Worm (Caenorhabditis elegans) whole organism, L1 larva: Measurements from ENCODE around the gene pid-1.
A peak's percentile ranks its signal among the peaks of the same experiment; 100 is the strongest.

ENCODE experiments used
- C04F5.9 ChIP-seq: sonication (generic microtip); optimal IDR thresholded peaks from 2 replicates; lab custom pipeline; 2016; ENCODE audit warnings: missing genetic modification characterization, missing compliant biosample characterization
- C16A3.4 ChIP-seq: fragments of 150-350 bp; optimal IDR thresholded peaks from 2 replicates; lab custom pipeline; 2014; ENCODE audit warnings: missing biosample characterization, missing genetic modification characterization
- F16B12.6 ChIP-seq: fragments of 150-350 bp; optimal IDR thresholded peaks from 2 replicates; lab custom pipeline; 2014; ENCODE audit warnings: missing biosample characterization, missing genetic modification characterization
- Y116A8C.19 ChIP-seq: sonication (generic microtip); optimal IDR thresholded peaks from 2 replicates; lab custom pipeline; 2016; ENCODE audit warnings: missing compliant biosample characterization, missing genetic modification characterization, borderline replicate concordance
- alr-1 ChIP-seq: fragments of 200-800 bp; sonication (Bioruptor generic); optimal IDR thresholded peaks from 2 replicates; lab custom pipeline; 2018; ENCODE audit warnings: borderline replicate concordance, mild to moderate bottlenecking, missing genetic modification characterization, missing compliant biosample characterization
- ama-1 ChIP-seq: fragments of 150-350 bp; optimal IDR thresholded peaks from 2 replicates; lab custom pipeline; 2014
- blmp-1 ChIP-seq: fragments of 150-350 bp; optimal IDR thresholded peaks from 2 replicates; lab custom pipeline; 2014; ENCODE audit warnings: missing biosample characterization, missing genetic modification characterization
- ceh-82 ChIP-seq, 3 experiments: fragments of 150-350 bp in 1 of 3; sonication (generic microtip) in 2 of 3; optimal IDR thresholded peaks; 2 replicates each; lab custom pipeline; 2014 to 2017; ENCODE audit warnings: missing biosample characterization in 3 of 3, missing genetic modification characterization in 3 of 3
- dpl-1 ChIP-seq, 3 experiments: fragments of 150-350 bp in 2 of 3; sonication (generic microtip) in 1 of 3; optimal IDR thresholded peaks; 2 replicates each; lab custom pipeline; 2014 to 2017; ENCODE audit warnings: missing biosample characterization in 3 of 3, missing genetic modification characterization in 3 of 3, missing genetic modification reagents in 3 of 3
- efl-1 ChIP-seq, 4 experiments: fragments of 150-350 bp; optimal IDR thresholded peaks in 3 of 4; peaks in 1 of 4; 1 replicate in 1 of 4; 2 replicates in 3 of 4; lab custom pipeline; 2014; ENCODE audit warnings: missing biosample characterization in 2 of 4, missing genetic modification characterization in 2 of 4, missing genetic modification reagents in 2 of 4
- elt-2 ChIP-seq: sonication (generic microtip); optimal IDR thresholded peaks from 2 replicates; lab custom pipeline; 2016; ENCODE audit warnings: missing genetic modification characterization, mild to moderate bottlenecking, inconsistent platforms, missing compliant biosample characterization, missing genetic modification reagents
- elt-3 ChIP-seq, 6 experiments: fragments of 150-350 bp in 1 of 6; sonication (generic microtip); optimal IDR thresholded peaks; 2 replicates each; lab custom pipeline; 2017 to 2018; ENCODE audit warnings: missing biosample characterization in 6 of 6, missing genetic modification characterization in 6 of 6, inconsistent platforms in 1 of 6
- fkh-4 ChIP-seq: sonication (generic microtip); optimal IDR thresholded peaks from 2 replicates; lab custom pipeline; 2016; ENCODE audit warnings: missing compliant biosample characterization, missing genetic modification characterization, borderline replicate concordance
- fkh-8 ChIP-seq: sonication (generic microtip); optimal IDR thresholded peaks from 2 replicates; lab custom pipeline; 2016; ENCODE audit warnings: mild to moderate bottlenecking, missing genetic modification characterization, missing compliant biosample characterization
- grh-1 ChIP-seq: fragments of 200-800 bp; sonication (Bioruptor generic); IDR thresholded peaks from 2 replicates; pipeline ENCODE4 v1.3.6; 2022; ENCODE audit warnings: missing genetic modification reagents, missing genetic modification characterization, missing compliant biosample characterization
- irx-1 ChIP-seq: sonication (generic microtip); optimal IDR thresholded peaks from 2 replicates; lab custom pipeline; 2016; ENCODE audit warnings: missing genetic modification characterization, missing compliant biosample characterization
- jun-1 ChIP-seq: fragments of 150-350 bp; optimal IDR thresholded peaks from 2 replicates; lab custom pipeline; 2014; ENCODE audit warnings: missing biosample characterization, missing genetic modification reagents, missing genetic modification characterization
- lin-35 ChIP-seq, 2 experiments: fragments of 150-350 bp; optimal IDR thresholded peaks; 2 replicates each; lab custom pipeline; 2014; ENCODE audit warnings: missing biosample characterization in 2 of 2, missing genetic modification characterization in 2 of 2, missing genetic modification reagents in 2 of 2
- lsy-2 ChIP-seq, 2 experiments: fragments of 150-350 bp; optimal IDR thresholded peaks; 2 replicates each; lab custom pipeline; 2014; ENCODE audit warnings: missing biosample characterization in 2 of 2, missing genetic modification characterization in 2 of 2
- mdl-1 ChIP-seq, 2 experiments: fragments of 150-350 bp; optimal IDR thresholded peaks; 2 replicates each; lab custom pipeline; 2014 to 2017; ENCODE audit warnings: missing biosample characterization in 2 of 2, missing genetic modification characterization in 2 of 2, inconsistent platforms in 1 of 2
- mep-1 ChIP-seq: fragments of 150-350 bp; optimal IDR thresholded peaks from 2 replicates; lab custom pipeline; 2014; ENCODE audit warnings: missing biosample characterization, missing genetic modification characterization
- nhr-11 ChIP-seq: fragments of 150-350 bp; optimal IDR thresholded peaks from 2 replicates; lab custom pipeline; 2014; ENCODE audit warnings: missing biosample characterization, missing genetic modification characterization
- nhr-12 ChIP-seq: sonication (generic microtip); optimal IDR thresholded peaks from 2 replicates; lab custom pipeline; 2017; ENCODE audit warnings: missing biosample characterization, missing genetic modification characterization
- nhr-20 ChIP-seq: sonication (generic microtip); optimal IDR thresholded peaks from 2 replicates; lab custom pipeline; 2016; ENCODE audit warnings: mild to moderate bottlenecking, missing genetic modification characterization, missing compliant biosample characterization
- nhr-237 ChIP-seq: fragments of 150-350 bp; optimal IDR thresholded peaks from 2 replicates; lab custom pipeline; 2014; ENCODE audit warnings: missing biosample characterization, missing genetic modification characterization
- nhr-28 ChIP-seq: fragments of 150-350 bp; optimal IDR thresholded peaks from 2 replicates; lab custom pipeline; 2014; ENCODE audit warnings: missing biosample characterization, missing genetic modification characterization
- nhr-47 ChIP-seq: sonication (generic microtip); optimal IDR thresholded peaks from 2 replicates; lab custom pipeline; 2016; ENCODE audit warnings: mild to moderate bottlenecking, missing genetic modification characterization, moderate library complexity, missing compliant biosample characterization
- nhr-90 ChIP-seq: sonication (generic microtip); optimal IDR thresholded peaks from 2 replicates; lab custom pipeline; 2016; ENCODE audit warnings: mild to moderate bottlenecking, missing genetic modification characterization, missing compliant biosample characterization; ENCODE audit not compliant: poor library complexity
- pag-3 ChIP-seq: sonication (generic microtip); optimal IDR thresholded peaks from 2 replicates; lab custom pipeline; 2017; ENCODE audit warnings: missing genetic modification characterization, mild to moderate bottlenecking, missing compliant biosample characterization, antibody characterized with exemption, borderline replicate concordance; ENCODE audit not compliant: insufficient read depth
- rnt-1 ChIP-seq: sonication (generic microtip); optimal IDR thresholded peaks from 2 replicates; lab custom pipeline; 2016; ENCODE audit warnings: mild to moderate bottlenecking, missing genetic modification characterization, moderate library complexity, missing compliant biosample characterization
- skn-1 ChIP-seq: fragments of 150-350 bp; optimal IDR thresholded peaks from 2 replicates; lab custom pipeline; 2014; ENCODE audit warnings: missing biosample characterization, missing genetic modification characterization
- snpc-4 ChIP-seq: fragments of 150-350 bp; optimal IDR thresholded peaks from 2 replicates; lab custom pipeline; 2014; ENCODE audit warnings: missing biosample characterization, missing genetic modification characterization
- snu-23 ChIP-seq: sonication (generic microtip); optimal IDR thresholded peaks from 2 replicates; lab custom pipeline; 2016; ENCODE audit warnings: missing genetic modification characterization, missing compliant biosample characterization
- swsn-7 ChIP-seq: sonication (generic microtip); optimal IDR thresholded peaks from 2 replicates; lab custom pipeline; 2016; ENCODE audit warnings: missing genetic modification characterization, missing compliant biosample characterization
- unc-130 ChIP-seq: fragments of 150-350 bp; optimal IDR thresholded peaks from 2 replicates; lab custom pipeline; 2017; ENCODE audit warnings: missing biosample characterization, missing genetic modification characterization, inconsistent platforms
- unc-62 ChIP-seq: fragments of 150-350 bp; optimal IDR thresholded peaks from 2 replicates; lab custom pipeline; 2014; ENCODE audit warnings: missing biosample characterization, missing genetic modification reagents, missing genetic modification characterization
- unc-86 ChIP-seq: sonication (generic microtip); optimal IDR thresholded peaks from 2 replicates; lab custom pipeline; 2016; ENCODE audit warnings: missing genetic modification characterization, missing compliant biosample characterization
- vab-15 ChIP-seq: sonication (generic microtip); optimal IDR thresholded peaks from 2 replicates; lab custom pipeline; 2017; ENCODE audit warnings: missing genotype, mild to moderate bottlenecking, missing genetic modification characterization, missing compliant biosample characterization
- xbp-1 ChIP-seq: sonication (generic microtip); optimal IDR thresholded peaks from 2 replicates; lab custom pipeline; 2016; ENCODE audit warnings: missing genetic modification characterization, missing compliant biosample characterization
- ztf-11 ChIP-seq, 2 experiments: sonication (generic microtip); optimal IDR thresholded peaks; 2 replicates each; lab custom pipeline; 2016 to 2017; ENCODE audit warnings: missing genetic modification characterization in 2 of 2, missing biosample characterization in 1 of 2, missing compliant biosample characterization in 1 of 2

The pid-1 gene

DNA sequence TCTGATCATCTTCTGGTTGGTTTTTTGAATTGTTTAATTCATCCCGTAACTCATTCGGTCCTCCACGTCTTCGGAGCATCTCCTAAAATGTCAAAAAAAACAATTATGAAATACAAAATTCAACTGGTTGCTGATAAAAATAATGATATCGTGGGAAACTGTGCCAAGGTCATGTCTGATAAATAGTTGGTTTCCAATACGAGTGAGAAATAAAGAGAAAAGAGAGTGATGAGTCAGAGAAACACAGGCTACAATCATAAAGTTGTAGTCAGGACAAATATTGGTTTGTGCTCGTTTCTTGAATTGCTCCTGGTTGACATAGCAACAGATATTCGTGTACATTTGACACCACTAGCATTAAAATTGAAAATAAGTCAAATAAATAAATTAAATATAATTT lies 14.8 kb upstream of the pid-1 start, which contains the start of gene B0495.7:
B0495.7 (minus strand) TSS at position 82 of the 400 bp plus-strand sequence.
- no peak for TF ChIP-seq fkh-8
- TF ChIP-seq grh-1 (GFP tag; lab: Robert Waterston, UW) = no peak
- no peak for TF ChIP-seq elt-3 (tag; optimal IDR thresholded peaks at IDR 0.05; lab: Kevin White, UChicago)
- TF ChIP-seq efl-1 (optimal IDR thresholded peaks at IDR 0.05; lab: Kevin White, UChicago) = no peak
- peak in 1 of 2 experiments; percentile 56 for TF ChIP-seq efl-1 (GFP tag; optimal IDR thresholded peaks at IDR 0.05 in 1 of 2; lab: Kevin White, UChicago)
- TF ChIP-seq pag-3 (tag; lab: Kevin White, UChicago) = no peak
- TF ChIP-seq jun-1 (tag; lab: Kevin White, UChicago) = no peak
- TF ChIP-seq elt-2 (tag; lab: Kevin White, UChicago) = peak; percentile 17
- no peak for TF ChIP-seq nhr-20

DNA sequence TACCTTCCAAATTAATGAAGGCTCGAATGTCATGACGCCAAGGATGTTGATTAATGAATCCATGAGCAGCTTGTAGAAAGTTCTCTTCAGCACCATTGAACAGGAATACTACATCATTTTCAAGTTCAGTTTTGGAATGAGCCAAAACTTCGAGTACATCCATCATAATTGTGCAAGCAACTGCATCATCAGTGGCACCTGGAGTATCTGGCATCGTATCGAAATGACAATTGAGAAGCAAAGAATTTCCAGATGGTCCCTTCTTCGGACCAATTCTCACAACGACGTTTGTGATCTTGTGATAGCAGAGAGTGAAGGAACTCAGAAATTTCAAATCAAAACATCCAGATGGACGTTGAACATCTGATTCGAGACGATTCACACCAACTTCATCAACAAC lies 14.0 kb upstream of the pid-1 start:
- TF ChIP-seq rnt-1 (tag; lab: Kevin White, UChicago) (no peak), dpl-1 (GFP tag; optimal IDR thresholded peaks at IDR 0.05; lab: Kevin White, UChicago) (no peak), mep-1 (tag; lab: Kevin White, UChicago) (no peak), pag-3 (tag; lab: Kevin White, UChicago) (no peak), ztf-11 (tag; optimal IDR thresholded peaks at IDR 0.05; lab: Kevin White, UChicago) (no peak), nhr-12 (tag; lab: Kevin White, UChicago) (no peak), ama-1 (lab: Kevin White, UChicago) (no peak), lin-35 (GFP tag; optimal IDR thresholded peaks at IDR 0.05; lab: Kevin White, UChicago) (no peak), F16B12.6 (tag; lab: Kevin White, UChicago) (no peak), C04F5.9 (tag; lab: Kevin White, UChicago) (no peak), nhr-28 (tag; lab: Kevin White, UChicago) (no peak), grh-1 (GFP tag; lab: Robert Waterston, UW) (no peak), nhr-11 (tag; lab: Kevin White, UChicago) (no peak), elt-3 (tag; optimal IDR thresholded peaks at IDR 0.05; lab: Kevin White, UChicago) (no peak)

DNA sequence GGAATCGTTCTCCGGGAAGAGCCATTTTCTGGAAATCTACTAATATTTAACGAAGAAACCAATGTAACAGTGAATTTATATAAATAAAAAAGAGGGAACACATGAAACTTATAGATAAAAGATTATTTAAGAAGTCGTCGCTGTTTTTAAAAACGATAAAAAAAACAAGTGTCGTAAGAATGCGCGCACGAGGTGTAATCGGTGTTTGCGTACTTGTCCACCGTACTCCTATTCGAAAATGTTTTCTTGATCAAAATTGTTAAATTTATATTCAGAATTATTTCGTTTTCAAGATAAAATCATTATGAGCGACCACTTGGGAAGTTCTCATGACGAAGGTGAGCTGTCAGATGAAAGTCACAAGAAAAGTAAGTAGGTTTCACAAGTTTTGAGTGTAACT lies 8.7 kb upstream of the pid-1 start, which contains the start of the genes moa-2 and cdk-11.1:
moa-2 (minus strand) TSS at position 25 of the 400 bp plus-strand sequence.
cdk-11.1 (plus strand) TSS at position 227 of the 400 bp plus-strand sequence.
- TF ChIP-seq nhr-90 (tag; lab: Kevin White, UChicago) = no peak
- peak; percentile 5 to 37 for TF ChIP-seq efl-1 (optimal IDR thresholded peaks at IDR 0.05; lab: Kevin White, UChicago)
- peak in 1 of 2 experiments; percentile 38 for TF ChIP-seq efl-1 (GFP tag; optimal IDR thresholded peaks at IDR 0.05 in 1 of 2; lab: Kevin White, UChicago)
- no peak for TF ChIP-seq vab-15 (tag; lab: Kevin White, UChicago)
- peak; percentile 34 for TF ChIP-seq blmp-1
- no peak for TF ChIP-seq grh-1 (GFP tag; lab: Robert Waterston, UW)
- TF ChIP-seq lin-35 (GFP tag; optimal IDR thresholded peaks at IDR 0.05; lab: Kevin White, UChicago) = peak; percentile 33 to 50
- TF ChIP-seq unc-130 (tag; lab: Kevin White, UChicago) = peak; percentile 66
- peak; percentile 18 to 51 (median 30) for TF ChIP-seq dpl-1 (GFP tag; optimal IDR thresholded peaks at IDR 0.05; lab: Kevin White, UChicago)
- TF ChIP-seq lsy-2 (tag; optimal IDR thresholded peaks at IDR 0.05; lab: Kevin White, UChicago) = peak; percentile 88 to 98
- TF ChIP-seq C16A3.4 = peak; percentile 45
- no peak for TF ChIP-seq nhr-47 (tag; lab: Kevin White, UChicago)
- TF ChIP-seq F16B12.6 (tag; lab: Kevin White, UChicago) = peak; percentile 78
- TF ChIP-seq snu-23 = peak; percentile 14
- peak in 1 of 6 experiments; percentile 15 for TF ChIP-seq elt-3 (tag; optimal IDR thresholded peaks at IDR 0.05; lab: Kevin White, UChicago)
- peak; percentile 40 for TF ChIP-seq skn-1 (tag; lab: Kevin White, UChicago)
- no peak for TF ChIP-seq mdl-1 (tag; optimal IDR thresholded peaks at IDR 0.05; lab: Kevin White, UChicago)
- peak; percentile 53 for TF ChIP-seq mep-1 (tag; lab: Kevin White, UChicago)
- TF ChIP-seq ceh-82 (tag; optimal IDR thresholded peaks at IDR 0.05; lab: Kevin White, UChicago) = peak in 1 of 3 experiments; percentile 1
- TF ChIP-seq, all 84 proteins: peak for 13

DNA sequence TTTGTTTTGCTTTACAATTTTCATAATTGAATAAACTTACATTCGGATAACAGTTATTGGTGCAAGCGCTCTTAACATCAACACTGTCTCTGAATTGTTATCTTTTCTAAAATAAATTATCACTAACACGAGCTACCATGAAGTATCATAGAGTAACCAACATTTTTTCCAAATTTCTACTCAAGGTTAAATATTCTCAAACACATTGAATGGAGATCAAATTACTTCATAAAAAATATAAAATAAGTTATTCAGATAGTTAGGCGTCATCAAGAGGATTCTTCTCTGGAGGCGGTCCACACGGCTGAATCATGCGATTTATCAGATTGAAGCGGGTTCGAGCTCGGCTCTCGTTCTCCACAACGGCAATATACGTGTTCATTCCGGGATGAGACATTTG lies 8.1 kb upstream of the pid-1 start, which contains the start of gene B0495.5:
B0495.5 (minus strand) TSS at position 101 of the 400 bp plus-strand sequence.
- TF ChIP-seq unc-62 (GFP tag; lab: Kevin White, UChicago) = no peak
- TF ChIP-seq lsy-2 (tag; optimal IDR thresholded peaks at IDR 0.05; lab: Kevin White, UChicago) = no peak
- TF ChIP-seq alr-1 (tag; lab: Kevin White, UChicago) = no peak
- no peak for TF ChIP-seq Y116A8C.19
- TF ChIP-seq snpc-4 = no peak
- TF ChIP-seq ceh-82 (tag; optimal IDR thresholded peaks at IDR 0.05; lab: Kevin White, UChicago) = no peak
- TF ChIP-seq unc-86 = no peak
- no peak for TF ChIP-seq xbp-1
- no peak for TF ChIP-seq swsn-7 (tag; lab: Kevin White, UChicago)
- no peak for TF ChIP-seq irx-1
- TF ChIP-seq fkh-4 = no peak
- TF ChIP-seq nhr-237 (tag; lab: Kevin White, UChicago) = no peak
- no peak for TF ChIP-seq dpl-1 (GFP tag; optimal IDR thresholded peaks at IDR 0.05; lab: Kevin White, UChicago)
